Fruit fly (Drosophila melanogaster): Measurements from ENCODE around the gene Lkb1.

Lkb1 gene

DNA sequence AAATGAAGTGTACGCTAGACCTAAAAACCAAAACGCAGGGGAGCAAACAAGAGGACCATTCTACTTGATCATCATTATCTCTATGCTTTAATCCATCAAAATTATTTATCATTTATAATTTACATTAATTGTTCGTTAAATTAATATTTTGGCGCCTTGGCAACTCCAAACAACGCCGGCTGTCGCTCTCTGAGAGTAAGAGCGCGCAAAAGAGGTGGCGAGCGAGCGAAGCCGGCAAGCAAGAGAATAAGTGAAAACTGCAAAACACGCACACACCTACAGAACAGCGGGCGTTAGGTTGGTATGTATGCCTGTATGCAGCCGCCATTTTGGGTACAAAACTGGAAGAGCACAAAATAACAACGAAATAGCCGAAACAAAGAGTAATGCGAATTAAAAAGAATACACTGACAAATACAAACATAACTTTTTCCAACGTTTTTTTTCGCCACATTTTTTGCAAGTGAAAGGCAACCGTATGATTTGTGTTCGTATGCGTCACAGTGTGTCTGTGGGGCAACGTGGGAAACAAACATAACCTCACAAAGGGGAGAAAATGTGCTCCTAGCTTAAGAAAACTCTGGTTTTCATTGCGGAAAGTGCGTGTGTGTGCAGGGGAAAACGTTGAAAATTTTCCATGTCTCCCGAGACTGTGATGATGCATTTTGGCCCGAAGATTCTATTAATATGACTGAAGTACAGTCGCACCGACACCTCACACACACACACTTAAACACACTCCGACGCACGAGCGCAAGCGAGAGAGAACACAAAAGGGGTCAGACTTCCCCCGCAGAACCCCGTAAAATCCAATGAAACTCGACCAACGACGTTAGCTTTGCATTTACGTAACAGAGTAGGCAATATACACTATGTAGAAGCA lies 31.3 kb upstream of the Lkb1 start (continued):
- TF ChIP-seq bigmax (GFP tag; optimal IDR thresholded peaks at IDR 0.05) (peak; percentile 97), tio (GFP tag; optimal IDR thresholded peaks at IDR 0.05) (no peak), kay (GFP tag; optimal IDR thresholded peaks at IDR 0.05) (peak; percentile 6), CG13296 (GFP tag; optimal IDR thresholded peaks at IDR 0.05) (peak; percentile 27), pum (GFP tag; optimal IDR thresholded peaks at IDR 0.05) (no peak), Bdp1 (GFP tag; optimal IDR thresholded peaks at IDR 0.05) (no peak), CG2889 (GFP tag; IDR thresholded peaks at IDR 0.05) (no peak), CG6683 (GFP tag; optimal IDR thresholded peaks at IDR 0.05) (peak; percentile 25), CG1024 (GFP tag; IDR thresholded peaks at IDR 0.05) (no peak), NFAT (GFP tag; IDR thresholded peaks at IDR 0.05) (no peak), mld (GFP tag; IDR thresholded peaks at IDR 0.05; ENCODE audit: partially characterized antibody) (no peak), Fer3 (tag; optimal IDR thresholded peaks at IDR 0.05) (no peak), gsb (GFP tag; IDR thresholded peaks at IDR 0.05) (no peak), rib (GFP tag; IDR thresholded peaks at IDR 0.05) (0 out of 2 replicates have a peak, but pooled peaks have one; percentile 12), zfh1 (GFP tag; IDR thresholded peaks at IDR 0.05) (no peak), ewg (GFP tag; optimal IDR thresholded peaks at IDR 0.05) (no peak), vfl (GFP tag; optimal IDR thresholded peaks at IDR 0.05) (peak; percentile 32), Atf-2 (GFP tag; optimal IDR thresholded peaks at IDR 0.05) (no peak), crc (GFP tag; optimal IDR thresholded peaks at IDR 0.05) (no peak), NC2β (GFP tag; optimal IDR thresholded peaks at IDR 0.05) (no peak), sc (optimal IDR thresholded peaks at IDR 0.05) (no peak), sc (GFP tag; optimal IDR thresholded peaks at IDR 0.05) (no peak), CG15479 (GFP tag; optimal IDR thresholded peaks at IDR 0.05) (peak; percentile 8), Usf (GFP tag; optimal IDR thresholded peaks at IDR 0.05) (no peak), Adf1 (GFP tag; IDR thresholded peaks at IDR 0.05) (no peak; the same call in 1 of the 2 replicates), CG2712 (tag; optimal IDR thresholded peaks at IDR 0.05) (peak; percentile 62), h (optimal IDR thresholded peaks at IDR 0.05) (no peak), CG17829 (tag; optimal IDR thresholded peaks at IDR 0.05) (peak; percentile 50), Max (GFP tag; optimal IDR thresholded peaks at IDR 0.05) (peak; percentile 46), HHEX (GFP tag; optimal IDR thresholded peaks at IDR 0.05) (no peak), Ets65A (GFP tag) (peak; percentile 86), CG2120 (GFP tag; optimal IDR thresholded peaks at IDR 0.05) (peak; percentile 49), CG7745 (tag; optimal IDR thresholded peaks at IDR 0.05) (no peak), nerfin-1 (tag; optimal IDR thresholded peaks at IDR 0.05) (peak; percentile 5), lilli (GFP tag; optimal IDR thresholded peaks at IDR 0.05) (peak; percentile 63), sim (GFP tag; IDR thresholded peaks at IDR 0.05) (0 out of 2 replicates have a peak, but pooled peaks have one; percentile 5), nmo (GFP tag; optimal IDR thresholded peaks at IDR 0.05) (no peak), CG13894 (tag; optimal IDR thresholded peaks at IDR 0.05) (no peak), shn (GFP tag; optimal IDR thresholded peaks at IDR 0.05) (no peak), nom (GFP tag; optimal IDR thresholded peaks at IDR 0.05) (peak; percentile 61), Dfd (GFP tag; optimal IDR thresholded peaks at IDR 0.05) (no peak), CG13123 (GFP tag; optimal IDR thresholded peaks at IDR 0.05) (no peak), sqz (GFP tag; optimal IDR thresholded peaks at IDR 0.05) (peak; percentile 14), CG9215 (GFP tag; IDR thresholded peaks at IDR 0.05) (no peak), Asciz (GFP tag; optimal IDR thresholded peaks at IDR 0.05) (peak; percentile 27), pfk (GFP tag; optimal IDR thresholded peaks at IDR 0.05) (no peak), Nf-YB (GFP tag; optimal IDR thresholded peaks at IDR 0.05) (no peak), pzg (GFP tag; optimal IDR thresholded peaks at IDR 0.05) (no peak), Hand (GFP tag; optimal IDR thresholded peaks at IDR 0.05) (no peak), ato (GFP tag; IDR thresholded peaks at IDR 0.05; ENCODE audit: partially characterized antibody) (no peak)

All from whole organism, embryonic.